Worm (Caenorhabditis elegans): ENCODE measurements around the gene alg-3.

DNA sequence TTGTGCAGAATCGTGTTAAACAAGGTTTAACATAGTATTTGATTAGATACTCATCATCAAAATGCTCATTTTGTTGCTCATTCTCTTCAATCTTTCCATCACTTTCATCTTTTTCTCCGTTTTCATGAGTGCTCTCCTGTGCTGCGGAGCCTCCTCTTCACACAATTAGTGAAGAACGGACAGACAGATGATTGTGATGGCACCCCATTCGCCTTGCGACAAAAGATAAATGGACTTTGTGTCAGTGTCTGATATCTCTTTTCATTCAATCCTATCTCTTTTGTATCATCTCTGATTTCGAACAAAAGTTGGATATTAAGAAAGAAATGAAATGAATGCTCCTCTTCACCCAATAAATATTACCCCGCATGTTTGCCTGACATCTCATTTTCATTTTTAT, 6.3 kb downstream of the alg-3 start:
- TF ChIP-seq nhr-28 (tag; optimal IDR thresholded peaks at IDR 0.05) (no peak), snpc-4 (tag; optimal IDR thresholded peaks at IDR 0.05) (no peak), elt-3 (tag; optimal IDR thresholded peaks at IDR 0.05) (no peak), mep-1 (tag; optimal IDR thresholded peaks at IDR 0.05) (no peak), pha-4 (tag; optimal IDR thresholded peaks at IDR 0.05) (peak; percentile 31), nhr-237 (tag; optimal IDR thresholded peaks at IDR 0.05) (no peak), nhr-12 (tag; optimal IDR thresholded peaks at IDR 0.05) (no peak), tbx-8 (GFP tag; optimal IDR thresholded peaks at IDR 0.05) (no peak), lsy-2 (tag; optimal IDR thresholded peaks at IDR 0.05) (no peak), unc-39 (tag; optimal IDR thresholded peaks at IDR 0.05) (no peak), elt-1 (tag; optimal IDR thresholded peaks at IDR 0.05; ENCODE audit: borderline replicate concordance, insufficient read depth) (no peak)

Data from whole organism, mixed stage, embryonic.